Fruit fly (Drosophila melanogaster) whole organism: ENCODE results near the gene CG11262.

Experiments
- CG8478 ChIP-seq: fragments of >200 bp; optimal IDR thresholded peaks from 2 replicates; lab custom pipeline; 2018; ENCODE audit warnings: inconsistent platforms
- Dll ChIP-seq: fragments of >200 bp; optimal IDR thresholded peaks from 2 replicates; lab custom pipeline; 2017
- EcR ChIP-seq, 2 experiments: fragments of >200 bp; optimal IDR thresholded peaks; 2 replicates each; lab custom pipeline; 2017; ENCODE audit warnings: missing biosample characterization in 2 of 2, missing genetic modification characterization in 2 of 2, missing genetic modification reagents in 2 of 2
- pan ChIP-seq: fragments of >200 bp; optimal IDR thresholded peaks from 2 replicates; lab custom pipeline; 2017
- psq ChIP-seq: fragments of >200 bp; optimal IDR thresholded peaks from 2 replicates; lab custom pipeline; 2017
- usp ChIP-seq: fragments of >200 bp; optimal IDR thresholded peaks from 2 replicates; lab custom pipeline; 2017; ENCODE audit warnings: missing biosample characterization, missing genetic modification characterization, mixed read lengths

- TF ChIP-seq psq (lab: Kevin White, UChicago) (no peak), pan (no peak), EcR (GFP tag; optimal IDR thresholded peaks at IDR 0.05; lab: Kevin White, UChicago) (no peak), usp (GFP tag; lab: Kevin White, UChicago) (no peak), CG8478 (no peak), Dll (lab: Kevin White, UChicago) (no peak)
Observed at dm6 chr3L:13017803-13018324, 22.9 kb downstream of the CG11262 start, which contains the start of the genes mRpL20 and Icmt.
